Worm (Caenorhabditis elegans) whole organism, young adult: ENCODE data around the gene npax-2.

Experiments used
- B0019.2 ChIP-seq: fragments of 200-800 bp; sonication (Bioruptor generic); conservative IDR thresholded peaks from 2 replicates; pipeline ENCODE4 v1.3.6; 2022; ENCODE audit warnings: missing genetic modification reagents, missing genetic modification characterization, missing compliant biosample characterization
- F10E7.11 ChIP-seq: sonication (generic microtip); optimal IDR thresholded peaks from 2 replicates; lab custom pipeline; 2017; ENCODE audit warnings: mild to moderate bottlenecking, missing genetic modification characterization, moderate library complexity, missing compliant biosample characterization
- F49E8.2 ChIP-seq: sonication (generic microtip); optimal IDR thresholded peaks from 3 replicates; lab custom pipeline; 2017; ENCODE audit warnings: missing genetic modification characterization, mild to moderate bottlenecking, missing compliant biosample characterization, antibody characterized with exemption, moderate library complexity; ENCODE audit not compliant: insufficient read depth
- Y53F4B.3 ChIP-seq: fragments of 200-800 bp; sonication (Bioruptor generic); IDR thresholded peaks from 2 replicates; pipeline ENCODE4 v1.3.6; 2022; ENCODE audit warnings: missing genetic modification reagents, missing genetic modification characterization, missing compliant biosample characterization
- Y95B8A.8 ChIP-seq: fragments of 200-800 bp; sonication (Bioruptor generic); IDR thresholded peaks from 2 replicates; pipeline ENCODE4 v1.3.6; 2022; ENCODE audit warnings: missing genetic modification reagents, missing genetic modification characterization, missing compliant biosample characterization
- akir-1 ChIP-seq: fragments of 200-800 bp; sonication (Bioruptor generic); optimal IDR thresholded peaks from 2 replicates; lab custom pipeline; 2018; ENCODE audit warnings: mild to moderate bottlenecking, missing genetic modification characterization, moderate library complexity, missing compliant biosample characterization
- attf-3 ChIP-seq: fragments of 200-800 bp; sonication (Bioruptor generic); conservative IDR thresholded peaks from 2 replicates; pipeline ENCODE4 v1.3.6; 2022; ENCODE audit warnings: missing genetic modification reagents, missing genetic modification characterization, missing compliant biosample characterization
- attf-5 ChIP-seq: fragments of 200-800 bp; sonication (Bioruptor generic); optimal IDR thresholded peaks from 2 replicates; lab custom pipeline; 2018; ENCODE audit warnings: mild to moderate bottlenecking, missing genetic modification characterization, missing compliant biosample characterization
- ccch-3 ChIP-seq: fragments of 200-800 bp; sonication (Bioruptor generic); optimal IDR thresholded peaks from 2 replicates; lab custom pipeline; 2018; ENCODE audit warnings: mild to moderate bottlenecking, missing genetic modification characterization, missing compliant biosample characterization
- cebp-2 ChIP-seq: fragments of 200-800 bp; sonication (Bioruptor generic); IDR thresholded peaks from 2 replicates; pipeline ENCODE4 v1.3.6; 2022; ENCODE audit warnings: missing genetic modification characterization, missing compliant biosample characterization
- dox-1 ChIP-seq: fragments of 200-800 bp; sonication (Bioruptor generic); IDR thresholded peaks from 2 replicates; pipeline ENCODE4 v1.3.6; 2022; ENCODE audit warnings: missing genetic modification reagents, missing genetic modification characterization, missing compliant biosample characterization
- egl-44 ChIP-seq: fragments of 200-800 bp; sonication (Bioruptor generic); IDR thresholded peaks from 2 replicates; pipeline ENCODE4 v1.3.6; 2022; ENCODE audit warnings: missing genetic modification reagents, missing genetic modification characterization, missing compliant biosample characterization
- egrh-3 ChIP-seq: fragments of 200-800 bp; sonication (Bioruptor generic); IDR thresholded peaks from 2 replicates; pipeline ENCODE4 v1.3.6; 2022; ENCODE audit warnings: missing genetic modification reagents, missing genetic modification characterization, missing compliant biosample characterization
- ekl-4 ChIP-seq: fragments of 200-800 bp; sonication (Bioruptor generic); IDR thresholded peaks from 2 replicates; pipeline ENCODE4 v1.3.6; 2022; ENCODE audit warnings: missing genetic modification reagents, missing genetic modification characterization, missing compliant biosample characterization
- ets-4 ChIP-seq: fragments of 200-800 bp; sonication (Bioruptor generic); optimal IDR thresholded peaks from 2 replicates; lab custom pipeline; 2018; ENCODE audit warnings: mild to moderate bottlenecking, missing genetic modification characterization, missing compliant biosample characterization
- gei-17 ChIP-seq: fragments of 200-800 bp; sonication (Bioruptor generic); optimal IDR thresholded peaks from 2 replicates; lab custom pipeline; 2018; ENCODE audit warnings: mild to moderate bottlenecking, missing genetic modification characterization, missing compliant biosample characterization
- hmg-20 ChIP-seq: fragments of 200-800 bp; sonication (Bioruptor generic); IDR thresholded peaks from 2 replicates; pipeline ENCODE4 v1.3.6; 2022; ENCODE audit warnings: missing genetic modification reagents, missing genetic modification characterization, missing compliant biosample characterization
- hsf-1 ChIP-seq: fragments of 200-800 bp; sonication (Bioruptor generic); IDR thresholded peaks from 2 replicates; pipeline ENCODE4 v1.3.6; 2022; ENCODE audit warnings: missing genetic modification reagents, missing genetic modification characterization, missing compliant biosample characterization
- lin-26 ChIP-seq: fragments of 200-800 bp; sonication (Bioruptor generic); IDR thresholded peaks from 2 replicates; pipeline ENCODE4 v1.3.6; 2022; ENCODE audit warnings: missing genetic modification reagents, missing genetic modification characterization, missing compliant biosample characterization
- lin-40 ChIP-seq: sonication (generic microtip); optimal IDR thresholded peaks from 2 replicates; lab custom pipeline; 2016; ENCODE audit warnings: missing genetic modification characterization, mild to moderate bottlenecking, missing compliant biosample characterization, missing genotype, missing genetic modification reagents
- lin-54 ChIP-seq: fragments of 200-800 bp; sonication (Bioruptor generic); optimal IDR thresholded peaks from 2 replicates; lab custom pipeline; 2018; ENCODE audit warnings: mild to moderate bottlenecking, missing genetic modification characterization, missing compliant biosample characterization
- lsl-1 ChIP-seq: fragments of 200-800 bp; sonication (Bioruptor generic); optimal IDR thresholded peaks from 2 replicates; lab custom pipeline; 2018; ENCODE audit warnings: mild to moderate bottlenecking, missing genetic modification characterization, moderate library complexity, missing compliant biosample characterization
- madf-6 ChIP-seq: fragments of 200-800 bp; sonication (Bioruptor generic); IDR thresholded peaks from 2 replicates; pipeline ENCODE4 v1.3.6; 2022; ENCODE audit warnings: missing genetic modification reagents, missing genetic modification characterization, missing compliant biosample characterization
- nfya-1 ChIP-seq: sonication (generic microtip); optimal IDR thresholded peaks from 2 replicates; lab custom pipeline; 2017; ENCODE audit warnings: antibody characterized with exemption, missing compliant biosample characterization, missing genetic modification characterization, borderline replicate concordance; ENCODE audit not compliant: insufficient read depth
- nhr-179 ChIP-seq: sonication (generic microtip); optimal IDR thresholded peaks from 2 replicates; lab custom pipeline; 2016; ENCODE audit warnings: mild to moderate bottlenecking, missing genetic modification characterization, missing compliant biosample characterization
- nhr-80 ChIP-seq: sonication (generic microtip); optimal IDR thresholded peaks from 2 replicates; lab custom pipeline; 2016; ENCODE audit warnings: missing genetic modification characterization, missing compliant biosample characterization
- nhr-90 ChIP-seq: sonication (generic microtip); optimal IDR thresholded peaks from 2 replicates; lab custom pipeline; 2016; ENCODE audit warnings: missing genotype, mild to moderate bottlenecking, missing genetic modification characterization, missing compliant biosample characterization
- pbrm-1 ChIP-seq: fragments of 200-800 bp; sonication (Bioruptor generic); IDR thresholded peaks from 2 replicates; pipeline ENCODE4 v1.3.6; 2022; ENCODE audit warnings: missing genetic modification reagents, missing genetic modification characterization, missing compliant biosample characterization
- pha-4 ChIP-seq: fragments of 150-350 bp; sonication (generic microtip); optimal IDR thresholded peaks from 2 replicates; lab custom pipeline; 2014; ENCODE audit warnings: missing biosample characterization, missing genetic modification reagents, missing genetic modification characterization
- rpc-1 ChIP-seq, 2 experiments: fragments of 150-350 bp in 1 of 2; sonication (generic microtip) in 1 of 2; optimal IDR thresholded peaks; 2 replicates each; lab custom pipeline; 2014 to 2018; ENCODE audit warnings: missing biosample characterization in 1 of 2, missing genetic modification characterization in 1 of 2, missing genetic modification reagents in 1 of 2, missing genotype in 1 of 2
- tbp1 ChIP-seq: fragments of 200-800 bp; sonication (Bioruptor generic); optimal IDR thresholded peaks from 2 replicates; lab custom pipeline; 2018; ENCODE audit warnings: mild to moderate bottlenecking, missing genetic modification characterization, missing compliant biosample characterization
- tlf-1 ChIP-seq: fragments of 200-800 bp; sonication (Bioruptor generic); optimal IDR thresholded peaks from 2 replicates; lab custom pipeline; 2018; ENCODE audit warnings: mild to moderate bottlenecking, missing genetic modification characterization, missing compliant biosample characterization
- ztf-3 ChIP-seq: fragments of 200-800 bp; sonication (Bioruptor generic); optimal IDR thresholded peaks from 2 replicates; lab custom pipeline; 2018; ENCODE audit warnings: mild to moderate bottlenecking, missing genetic modification characterization, missing compliant biosample characterization

The npax-2 gene

DNA sequence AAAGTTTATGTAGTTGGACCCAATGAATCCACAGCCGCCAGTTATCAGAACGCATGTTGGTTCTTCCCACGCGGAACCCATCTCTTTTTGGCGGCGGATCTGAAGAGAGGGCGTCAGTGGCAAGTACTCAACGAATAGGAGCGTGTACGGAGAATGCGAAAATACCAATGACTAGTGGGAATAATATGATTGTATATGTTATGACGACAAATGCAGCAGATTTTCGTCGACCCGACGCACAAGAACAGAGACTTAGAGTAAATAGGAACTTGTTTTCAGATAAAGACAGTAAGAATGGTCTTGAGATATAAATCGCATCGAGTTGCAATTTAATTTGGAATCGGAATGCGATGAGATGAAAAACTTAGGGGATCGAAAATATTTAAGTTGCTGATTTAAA lies 36.9 kb downstream of the npax-2 start, which contains the start of gene bus-5:
Gene bus-5, minus strand, starts transcription at position 101 of the 400 bp plus-strand sequence.
- TF ChIP-seq egl-44 (GFP tag; lab: Robert Waterston, UW), result no peak
- no peak for TF ChIP-seq hsf-1 (GFP tag; lab: Robert Waterston, UW)
- no peak for TF ChIP-seq lin-40
- no peak for TF ChIP-seq ekl-4 (GFP tag; lab: Robert Waterston, UW)
- no peak for TF ChIP-seq tlf-1 (GFP tag; lab: Kevin White, UChicago)
- no peak for TF ChIP-seq F49E8.2 (tag; lab: Kevin White, UChicago)
- TF ChIP-seq lin-54 (GFP tag; lab: Kevin White, UChicago), result no peak
- no peak for TF ChIP-seq tbp1 (GFP tag; lab: Kevin White, UChicago)
- no peak for TF ChIP-seq madf-6 (GFP tag; lab: Robert Waterston, UW)
- TF ChIP-seq B0019.2 (GFP tag; lab: Robert Waterston, UW), result no peak
- no peak for TF ChIP-seq Y53F4B.3 (GFP tag; lab: Robert Waterston, UW)
- no peak for TF ChIP-seq hmg-20 (GFP tag; lab: Robert Waterston, UW)
- TF ChIP-seq lsl-1, result no peak
- TF ChIP-seq ets-4 (GFP tag; lab: Kevin White, UChicago), result no peak
- no peak for TF ChIP-seq nhr-179 (tag; lab: Kevin White, UChicago)
- no peak for TF ChIP-seq attf-3 (GFP tag; lab: Robert Waterston, UW)
- no peak for TF ChIP-seq nhr-80 (tag; lab: Kevin White, UChicago)
- no peak for TF ChIP-seq ztf-3
- TF ChIP-seq gei-17 (GFP tag; lab: Kevin White, UChicago), result no peak

- TF ChIP-seq Y95B8A.8 (GFP tag; lab: Robert Waterston, UW) (no peak), ccch-3 (GFP tag; lab: Kevin White, UChicago) (no peak), nhr-90 (tag; lab: Kevin White, UChicago) (no peak), lsl-1 (no peak), lin-26 (GFP tag; lab: Robert Waterston, UW) (no peak), cebp-2 (GFP tag; lab: Robert Waterston, UW) (no peak), akir-1 (GFP tag; lab: Kevin White, UChicago) (no peak), nfya-1 (tag; lab: Kevin White, UChicago) (no peak), egrh-3 (GFP tag; lab: Robert Waterston, UW) (no peak), rpc-1 (optimal IDR thresholded peaks at IDR 0.05; lab: Kevin White, UChicago) (no peak), rpc-1 (tag; optimal IDR thresholded peaks at IDR 0.05; lab: Kevin White, UChicago) (no peak), pha-4 (tag; lab: Kevin White, UChicago) (no peak)
Observed at ce11 chrX:2110603-2111327, 39.1 kb downstream of the npax-2 start.

- TF ChIP-seq dox-1 (GFP tag; lab: Robert Waterston, UW), result no peak
- no peak for TF ChIP-seq attf-5
- TF ChIP-seq ekl-4 (GFP tag; lab: Robert Waterston, UW), result no peak
- no peak for TF ChIP-seq pbrm-1 (GFP tag; lab: Robert Waterston, UW)
- TF ChIP-seq F10E7.11 (tag; lab: Kevin White, UChicago), result no peak
Observed at ce11 chrX:2108682-2109081, 41.2 kb downstream of the npax-2 start, which contains the start of gene F53B1.2. Gene F53B1.2 (plus strand): TSS chrX:2108982.
